Worm (Caenorhabditis elegans): ENCODE data around the gene srv-29.

DNA sequence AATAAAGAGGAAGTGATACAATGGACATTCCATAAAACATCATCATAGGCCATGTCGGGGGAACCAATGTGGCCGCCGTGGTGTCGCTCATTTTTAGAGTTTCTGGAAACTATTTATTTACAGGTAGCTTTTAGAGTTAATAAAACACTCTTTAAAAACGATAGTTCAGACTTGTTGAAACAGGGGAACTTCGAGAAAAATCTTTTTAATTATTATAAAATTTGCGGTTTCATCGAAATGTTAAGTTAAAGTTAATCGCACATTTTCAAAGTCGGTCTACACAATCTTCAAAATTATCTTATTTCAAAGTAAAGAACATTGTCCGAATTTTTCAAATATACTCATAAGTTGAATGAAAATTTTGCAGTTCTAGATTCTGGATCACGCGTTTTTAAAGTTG, 17.9 kb upstream of the srv-29 start, which contains the start of gene ops-1:
- no peak for TF ChIP-seq attf-4 (tag; optimal IDR thresholded peaks at IDR 0.05)
- TF ChIP-seq spr-3 (GFP tag; optimal IDR thresholded peaks at IDR 0.05), result no peak
- TF ChIP-seq nhr-237 (tag; optimal IDR thresholded peaks at IDR 0.05), result no peak
- no peak for TF ChIP-seq php-3 (GFP tag; IDR thresholded peaks at IDR 0.05)
- TF ChIP-seq hif-1 (tag; optimal IDR thresholded peaks at IDR 0.05), result no peak
- TF ChIP-seq lin-13 (GFP tag; optimal IDR thresholded peaks at IDR 0.05), result no peak
